Worm (Caenorhabditis elegans) whole organism, L3 larva: Measurements from ENCODE around the gene manf-1.

Experiments used
- R02D3.7 ChIP-seq: fragments of 150-350 bp; optimal IDR thresholded peaks from 2 replicates; lab custom pipeline; 2014; ENCODE audit warnings: missing biosample characterization, missing genetic modification characterization
- ama-1 ChIP-seq: fragments of 150-350 bp; optimal IDR thresholded peaks from 2 replicates; lab custom pipeline; 2018
- ceh-82 ChIP-seq: fragments of 150-350 bp; optimal IDR thresholded peaks from 2 replicates; lab custom pipeline; 2014; ENCODE audit warnings: missing biosample characterization, missing genetic modification characterization
- ceh-9 ChIP-seq: sonication (generic microtip); optimal IDR thresholded peaks from 2 replicates; lab custom pipeline; 2018; ENCODE audit warnings: missing biosample characterization, missing genetic modification characterization
- fkh-2 ChIP-seq: fragments of 150-350 bp; optimal IDR thresholded peaks from 2 replicates; lab custom pipeline; 2014; ENCODE audit warnings: missing biosample characterization, missing genetic modification reagents, missing genetic modification characterization
- nhr-76 ChIP-seq: fragments of 150-350 bp; sonication (generic microtip); optimal IDR thresholded peaks from 5 replicates; lab custom pipeline; 2014; ENCODE audit warnings: missing biosample characterization, missing genetic modification characterization
- nhr-77 ChIP-seq: fragments of 150-350 bp; optimal IDR thresholded peaks from 2 replicates; lab custom pipeline; 2014; ENCODE audit warnings: missing biosample characterization, missing genetic modification characterization
- snpc-4 ChIP-seq: fragments of 150-350 bp; optimal IDR thresholded peaks from 2 replicates; lab custom pipeline; 2014; ENCODE audit warnings: missing biosample characterization, missing genetic modification characterization
- tbx-2 ChIP-seq: sonication (generic microtip); optimal IDR thresholded peaks from 2 replicates; lab custom pipeline; 2016; ENCODE audit warnings: mild to moderate bottlenecking, missing genetic modification characterization, missing compliant biosample characterization
- unc-62 ChIP-seq: fragments of 150-350 bp; sonication (generic microtip); optimal IDR thresholded peaks from 4 replicates; lab custom pipeline; 2014; ENCODE audit warnings: missing biosample characterization, missing genetic modification reagents, missing genetic modification characterization
- zag-1 ChIP-seq: fragments of 150-350 bp; optimal IDR thresholded peaks from 2 replicates; lab custom pipeline; 2014; ENCODE audit warnings: missing biosample characterization, missing genetic modification characterization
- ztf-11 ChIP-seq: fragments of 150-350 bp; optimal IDR thresholded peaks from 2 replicates; lab custom pipeline; 2014; ENCODE audit warnings: missing biosample characterization, missing genetic modification characterization
- ztf-4 ChIP-seq: fragments of 150-350 bp; optimal IDR thresholded peaks from 2 replicates; lab custom pipeline; 2014; ENCODE audit warnings: missing biosample characterization, missing genetic modification characterization

DNA sequence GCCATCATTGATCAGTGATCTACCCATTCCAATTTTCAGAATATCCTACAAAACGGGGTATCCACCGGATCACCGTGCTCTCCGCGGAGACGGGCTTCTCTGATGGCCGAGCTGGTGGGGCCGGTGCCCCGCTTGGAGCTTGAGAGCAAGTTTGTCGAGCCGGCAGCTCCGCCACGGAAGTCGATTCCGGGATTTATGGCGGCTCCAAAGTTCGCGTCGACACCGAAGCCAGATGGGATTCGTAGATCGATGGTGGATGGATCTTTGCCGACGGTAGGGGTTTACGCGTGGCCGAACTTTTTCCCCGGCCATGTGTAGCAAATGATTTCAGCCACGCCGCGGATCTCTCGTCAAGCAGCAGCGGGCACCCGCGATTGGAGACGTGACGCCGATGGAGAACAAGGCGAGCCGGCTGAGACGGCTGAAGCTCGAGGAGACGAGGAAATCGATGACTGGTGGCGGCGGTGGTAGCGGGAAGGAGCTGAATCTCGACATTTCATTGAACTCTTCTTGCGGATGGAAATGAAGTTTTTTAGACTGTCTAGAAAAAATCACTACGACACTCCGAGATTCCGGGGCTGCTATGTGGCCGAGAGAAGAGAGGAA, 39.6 kb downstream of the manf-1 start:
- TF ChIP-seq nhr-77 (tag; lab: Kevin White, UChicago) (no peak), R02D3.7 (tag; lab: Kevin White, UChicago) (no peak), fkh-2 (tag; lab: Kevin White, UChicago) (no peak), snpc-4 (no peak), ceh-82 (no peak), tbx-2 (tag; lab: Kevin White, UChicago) (no peak), ztf-4 (tag; lab: Kevin White, UChicago) (no peak), nhr-76 (tag; lab: Kevin White, UChicago) (no peak), zag-1 (tag; lab: Kevin White, UChicago) (no peak), unc-62 (GFP tag; lab: Kevin White, UChicago) (no peak), ztf-11 (tag; lab: Kevin White, UChicago) (no peak), ama-1 (no peak), ceh-9 (tag; lab: Kevin White, UChicago) (no peak)
